Worm (Caenorhabditis elegans): ENCODE results near the gene C09G9.5.

- TF ChIP-seq pha-4 (tag; optimal IDR thresholded peaks at IDR 0.05) (no peak), nhr-76 (tag; optimal IDR thresholded peaks at IDR 0.05) (no peak), tbx-2 (tag; optimal IDR thresholded peaks at IDR 0.05) (no peak), nhr-25 (tag; optimal IDR thresholded peaks at IDR 0.05) (no peak), nhr-11 (tag; optimal IDR thresholded peaks at IDR 0.05) (no peak), zag-1 (tag; optimal IDR thresholded peaks at IDR 0.05) (no peak), nfya-1 (tag; optimal IDR thresholded peaks at IDR 0.05; ENCODE audit: insufficient read depth) (no peak), aly-2 (tag; optimal IDR thresholded peaks at IDR 0.05) (no peak), elt-3 (tag; optimal IDR thresholded peaks at IDR 0.05) (no peak), sea-2 (GFP tag; optimal IDR thresholded peaks at IDR 0.05) (no peak), R02D3.7 (tag; optimal IDR thresholded peaks at IDR 0.05) (no peak), nhr-237 (tag; optimal IDR thresholded peaks at IDR 0.05) (no peak)
These were observed 41.9 kb upstream of the C09G9.5 start, which contains the start of gene T11B7.2 for ce11 chrIV:8844457-8844856.

All from whole organism, L3 larva.